Fruit fly (Drosophila melanogaster) whole organism, adult: ENCODE data around the gene CG7766.

Experiments
- CG11617 ChIP-seq: fragments of 200-800 bp; sonication (Bioruptor generic); optimal IDR thresholded peaks from 2 replicates; lab custom pipeline; 2017; ENCODE audit warnings: mild to moderate bottlenecking, missing biosample characterization, missing genetic modification reagents, missing genetic modification characterization
- CG12768 ChIP-seq: fragments of 200-800 bp; sonication (Bioruptor generic); optimal IDR thresholded peaks from 2 replicates; lab custom pipeline; 2017; ENCODE audit warnings: missing biosample characterization, missing genetic modification characterization, mild to moderate bottlenecking, moderate library complexity, missing genetic modification reagents
- CG14711 ChIP-seq: fragments of 200-800 bp; sonication (Bioruptor generic); optimal IDR thresholded peaks from 2 replicates; lab custom pipeline; 2018; ENCODE audit warnings: missing biosample characterization, mild to moderate bottlenecking, missing genetic modification characterization, moderate library complexity
- CG1620 ChIP-seq: fragments of 200-800 bp; sonication (Bioruptor generic); optimal IDR thresholded peaks from 2 replicates; lab custom pipeline; 2016; ENCODE audit warnings: missing biosample characterization, missing genetic modification characterization
- CG33017 ChIP-seq: fragments of 200-800 bp; sonication (Bioruptor generic); optimal IDR thresholded peaks from 2 replicates; lab custom pipeline; 2018; ENCODE audit warnings: missing biosample characterization, mild to moderate bottlenecking, missing genetic modification characterization, moderate library complexity
- CG5204 ChIP-seq: fragments of 200-800 bp; sonication (Bioruptor generic); optimal IDR thresholded peaks from 2 replicates; lab custom pipeline; 2016; ENCODE audit warnings: missing biosample characterization, missing genetic modification characterization
- CG7045 ChIP-seq: fragments of 200-800 bp; sonication (Bioruptor generic); optimal IDR thresholded peaks from 2 replicates; lab custom pipeline; 2017; ENCODE audit warnings: missing biosample characterization, mild to moderate bottlenecking, missing genetic modification characterization
- CG7101 ChIP-seq: fragments of 200-800 bp; sonication (Bioruptor generic); optimal IDR thresholded peaks from 2 replicates; lab custom pipeline; 2018; ENCODE audit warnings: missing biosample characterization, mild to moderate bottlenecking, missing genetic modification characterization, moderate library complexity
- Clk ChIP-seq: fragments of 200-800 bp; sonication (Bioruptor generic); optimal IDR thresholded peaks from 2 replicates; lab custom pipeline; 2017; ENCODE audit warnings: missing biosample characterization, missing genetic modification characterization
- Crg-1 ChIP-seq: fragments of 200-800 bp; sonication (Bioruptor generic); optimal IDR thresholded peaks from 2 replicates; lab custom pipeline; 2016; ENCODE audit warnings: missing biosample characterization, missing genetic modification characterization
- Hr96 ChIP-seq: fragments of 200-800 bp; sonication (Bioruptor generic); optimal IDR thresholded peaks from 2 replicates; lab custom pipeline; 2016; ENCODE audit warnings: missing biosample characterization, missing genetic modification characterization
- Mnt ChIP-seq: fragments of 200-800 bp; sonication (Bioruptor generic); optimal IDR thresholded peaks from 2 replicates; lab custom pipeline; 2016; ENCODE audit warnings: missing biosample characterization, mild to moderate bottlenecking, missing genetic modification characterization
- bab1 ChIP-seq: fragments of 200-800 bp; sonication (Bioruptor generic); optimal IDR thresholded peaks from 3 replicates; lab custom pipeline; 2019; ENCODE audit warnings: missing biosample characterization, mild to moderate bottlenecking, missing genetic modification characterization, moderate library complexity
- cic ChIP-seq: fragments of 200-800 bp; sonication (Bioruptor generic); optimal IDR thresholded peaks from 2 replicates; lab custom pipeline; 2017; ENCODE audit warnings: missing biosample characterization, mild to moderate bottlenecking, missing genetic modification characterization, moderate library complexity
- kay ChIP-seq: fragments of 200-800 bp; sonication (Bioruptor generic); peaks from one replicate; lab custom pipeline; 2016; ENCODE audit warnings: missing biosample characterization, missing genetic modification characterization, borderline replicate concordance
- ovo ChIP-seq: fragments of 200-800 bp; sonication (Bioruptor generic); optimal IDR thresholded peaks from 2 replicates; lab custom pipeline; 2016; ENCODE audit warnings: missing biosample characterization, missing genetic modification characterization
- pad ChIP-seq: fragments of 200-800 bp; sonication (Bioruptor generic); optimal IDR thresholded peaks from 3 replicates; lab custom pipeline; 2017; ENCODE audit warnings: missing biosample characterization, missing genetic modification characterization, mild to moderate bottlenecking, moderate library complexity, missing genetic modification reagents
- tj ChIP-seq: fragments of 200-800 bp; sonication (Bioruptor generic); optimal IDR thresholded peaks from 3 replicates; lab custom pipeline; 2017; ENCODE audit warnings: missing biosample characterization, mild to moderate bottlenecking, missing genetic modification characterization, moderate library complexity
- toe ChIP-seq: fragments of 200-800 bp; sonication (Bioruptor generic); optimal IDR thresholded peaks from 2 replicates; lab custom pipeline; 2016; ENCODE audit warnings: missing biosample characterization, missing genetic modification characterization

The CG7766 gene

DNA sequence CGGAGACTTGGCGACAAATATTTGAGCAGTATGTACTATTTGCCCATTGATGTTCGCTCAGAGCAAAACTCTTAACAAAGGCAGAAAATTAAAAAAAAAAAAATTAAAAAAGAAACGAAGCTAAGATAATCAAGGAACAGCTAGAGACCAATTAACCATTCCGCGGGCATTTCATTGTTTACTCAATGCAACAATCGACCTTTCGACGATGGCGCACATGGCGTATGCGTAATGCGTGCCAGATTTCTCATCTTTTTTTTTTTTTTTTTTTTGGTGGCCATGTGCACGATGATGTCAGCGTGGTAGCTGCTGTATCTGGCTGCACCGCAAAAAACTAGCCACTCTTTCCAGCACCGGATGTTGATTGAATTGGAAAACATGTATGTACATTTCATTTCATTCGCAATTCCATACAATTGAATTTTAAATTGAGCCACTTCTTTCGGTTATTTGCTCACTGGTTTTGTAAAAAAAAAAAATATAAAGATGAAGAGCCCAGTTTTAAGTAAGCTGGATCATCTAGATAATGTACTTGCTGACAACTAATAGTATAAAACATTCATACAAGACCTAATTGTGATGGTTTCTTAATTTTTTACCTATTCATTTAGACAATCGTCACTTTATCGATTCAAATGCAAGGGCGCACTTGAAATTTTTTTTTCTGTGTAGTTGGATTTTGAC, 27.8 kb downstream of the CG7766 start:
- TF ChIP-seq Mnt (GFP tag; lab: Kevin White, UChicago) (peak; percentile 25), CG11617 (GFP tag; lab: Kevin White, UChicago) (no peak), toe (peak; percentile 11), CG7101 (tag; lab: Kevin White, UChicago) (peak; percentile 1), kay (GFP tag; lab: Kevin White, UChicago) (peak; percentile 33), CG1620 (GFP tag; lab: Kevin White, UChicago) (peak; percentile 32), CG7045 (GFP tag; lab: Kevin White, UChicago) (no peak)

- TF ChIP-seq tj (no peak), Hr96 (GFP tag; lab: Kevin White, UChicago) (no peak), pad (no peak), kay (GFP tag; lab: Kevin White, UChicago) (no peak)
Observed at dm6 chrX:9074040-9074439, 29.5 kb downstream of the CG7766 start.

DNA sequence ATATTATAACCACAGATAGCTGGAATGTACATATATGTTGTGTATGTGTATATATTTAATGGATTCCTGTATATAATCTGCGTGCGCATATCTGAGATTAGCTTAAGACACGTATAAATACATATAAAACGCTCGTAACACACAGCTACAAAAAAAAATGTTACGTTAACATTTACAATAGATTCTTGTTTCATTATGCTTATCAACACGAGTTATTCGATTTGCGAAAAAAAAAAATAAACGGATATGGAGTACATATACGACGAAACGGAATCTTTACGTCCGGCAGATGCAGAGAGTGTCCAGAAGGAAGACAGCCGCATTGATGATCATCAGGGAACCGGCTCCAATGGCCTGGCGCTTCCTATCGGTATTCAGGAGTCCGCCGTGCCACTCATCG, 32.2 kb downstream of the CG7766 start, which contains the start of gene CG10970:
Gene CG10970, minus strand, starts transcription at position 101 of the 400 bp plus-strand sequence.
- no peak for TF ChIP-seq CG7045 (GFP tag; lab: Kevin White, UChicago)
- TF ChIP-seq toe, result no peak
- TF ChIP-seq CG5204 (GFP tag; lab: Kevin White, UChicago), result no peak
- no peak for TF ChIP-seq CG33017 (tag; lab: Kevin White, UChicago)
- TF ChIP-seq tj, result no peak
- no peak for TF ChIP-seq CG12768 (GFP tag; lab: Kevin White, UChicago)
- no peak for TF ChIP-seq ovo (GFP tag; lab: Kevin White, UChicago)
- TF ChIP-seq Clk (GFP tag; lab: Kevin White, UChicago), result no peak
- no peak for TF ChIP-seq CG1620 (GFP tag; lab: Kevin White, UChicago)
- no peak for TF ChIP-seq CG7101 (tag; lab: Kevin White, UChicago)

DNA sequence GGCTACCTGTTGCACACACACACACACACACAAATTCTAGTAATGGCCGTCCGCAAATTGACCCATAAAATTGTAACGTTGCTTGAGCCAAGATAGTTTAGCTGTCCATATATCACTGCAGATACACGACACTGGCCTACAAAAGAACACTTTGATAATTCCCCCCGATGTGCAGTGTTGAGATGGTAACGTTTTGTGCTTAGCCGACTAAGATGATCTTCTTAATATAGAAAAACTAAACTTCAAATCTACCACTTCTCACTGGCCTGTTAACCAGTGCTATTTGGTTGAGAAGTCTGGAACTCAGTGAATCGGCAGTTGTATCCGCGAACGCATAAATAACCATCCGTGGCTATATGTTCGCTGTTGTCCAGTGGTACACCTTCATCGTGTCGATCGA, 34.7 kb downstream of the CG7766 start:
- no peak for TF ChIP-seq cic (GFP tag; lab: Kevin White, UChicago)
- no peak for TF ChIP-seq bab1 (GFP tag; lab: Kevin White, UChicago)
- TF ChIP-seq kay (GFP tag; lab: Kevin White, UChicago), result no peak
- TF ChIP-seq Hr96 (GFP tag; lab: Kevin White, UChicago), result no peak
- TF ChIP-seq CG5204 (GFP tag; lab: Kevin White, UChicago), result no peak

DNA sequence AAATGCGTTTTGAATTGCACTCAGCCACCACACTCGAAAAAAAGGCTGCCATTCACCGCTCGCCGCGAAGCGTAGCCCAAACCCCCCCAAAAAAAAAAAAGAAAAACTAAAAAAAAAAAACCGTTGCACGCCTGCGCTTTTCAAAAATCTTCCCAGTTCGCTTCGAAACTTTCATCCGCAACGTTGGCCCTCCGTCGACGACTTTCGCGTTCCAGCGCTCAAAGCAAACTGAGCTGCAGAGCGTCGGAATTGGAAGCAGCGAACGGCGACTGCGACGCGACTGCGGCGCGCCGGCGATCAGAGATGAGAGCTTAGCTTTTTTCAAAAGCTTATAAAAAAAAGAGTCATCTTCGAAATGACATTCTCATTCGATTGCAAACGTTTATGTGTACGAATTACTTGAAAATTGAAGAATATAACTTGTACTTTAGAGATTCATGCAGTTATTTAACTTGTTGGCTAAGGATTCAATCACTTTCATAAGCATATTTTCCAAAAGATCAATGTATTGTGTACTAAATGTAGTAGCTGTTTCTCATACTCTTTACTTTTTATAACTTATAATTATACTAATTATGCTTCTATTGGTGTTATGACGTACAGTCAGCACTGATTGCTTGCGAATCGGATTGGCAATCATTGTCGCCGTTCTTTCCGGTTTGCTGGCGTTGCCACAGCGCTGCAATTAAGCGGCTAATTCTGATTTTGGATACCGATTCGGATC, 35.6 kb downstream of the CG7766 start, which contains the start of gene CG15365:
Gene CG15365, minus strand, starts transcription at position 230 of the 724 bp plus-strand sequence.
- TF ChIP-seq kay (GFP tag; lab: Kevin White, UChicago) (no peak), CG11617 (GFP tag; lab: Kevin White, UChicago) (no peak), CG12768 (GFP tag; lab: Kevin White, UChicago) (no peak), tj (peak; percentile 14), bab1 (GFP tag; lab: Kevin White, UChicago) (peak; percentile 17), CG5204 (GFP tag; lab: Kevin White, UChicago) (no peak), Mnt (GFP tag; lab: Kevin White, UChicago) (no peak), CG1620 (GFP tag; lab: Kevin White, UChicago) (peak; percentile 11), Clk (GFP tag; lab: Kevin White, UChicago) (no peak), Hr96 (GFP tag; lab: Kevin White, UChicago) (no peak), cic (GFP tag; lab: Kevin White, UChicago) (no peak), pad (no peak), Crg-1 (GFP tag; lab: Kevin White, UChicago) (no peak)

DNA sequence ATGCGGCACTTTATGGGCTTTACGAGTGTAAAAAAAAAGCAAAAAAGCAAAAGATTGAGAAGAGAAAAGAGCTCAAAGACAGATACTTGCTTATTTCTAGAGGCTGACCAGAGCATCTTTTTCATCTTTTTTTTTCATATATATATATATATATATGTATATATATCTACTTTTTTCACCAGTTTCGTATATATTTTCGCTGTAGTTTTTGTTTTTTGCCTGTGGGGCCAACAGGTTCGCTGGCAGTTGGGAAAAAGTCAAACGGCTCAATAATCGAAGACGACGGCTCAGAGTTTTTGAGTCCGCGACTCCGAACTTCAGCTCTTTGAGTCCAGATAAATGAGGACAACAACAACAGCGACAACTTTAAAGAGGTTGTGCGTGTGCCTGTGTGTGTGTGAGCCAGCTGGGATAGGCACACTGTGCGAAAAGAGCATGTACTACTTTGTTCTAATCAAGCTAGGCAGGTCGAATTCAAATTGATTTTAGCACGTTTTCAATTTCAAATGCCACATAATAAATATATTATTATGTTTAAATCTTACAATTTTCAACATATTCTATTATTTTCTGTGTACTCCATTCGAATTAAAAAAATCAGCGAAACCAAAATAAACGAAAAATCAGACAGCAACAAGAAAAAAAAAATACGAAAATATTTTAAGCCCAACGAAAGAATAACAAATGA, 36.6 kb downstream of the CG7766 start:
- no peak for TF ChIP-seq CG5204 (GFP tag; lab: Kevin White, UChicago)
- no peak for TF ChIP-seq Hr96 (GFP tag; lab: Kevin White, UChicago)
- no peak for TF ChIP-seq Clk (GFP tag; lab: Kevin White, UChicago)
- TF ChIP-seq CG7101 (tag; lab: Kevin White, UChicago), result no peak
- no peak for TF ChIP-seq pad
- TF ChIP-seq CG7045 (GFP tag; lab: Kevin White, UChicago), result no peak
- no peak for TF ChIP-seq CG33017 (tag; lab: Kevin White, UChicago)
- TF ChIP-seq Mnt (GFP tag; lab: Kevin White, UChicago), result no peak
- TF ChIP-seq cic (GFP tag; lab: Kevin White, UChicago), result no peak
- no peak for TF ChIP-seq CG14711 (tag; lab: Kevin White, UChicago)
- TF ChIP-seq bab1 (GFP tag; lab: Kevin White, UChicago), result no peak
- TF ChIP-seq tj, result no peak
